Worm (Caenorhabditis elegans) whole organism, L4 larva: ENCODE measurements around the gene R07E5.15.

Experiments
- F26F4.8 ChIP-seq: fragments of 200-800 bp; sonication (Bioruptor generic); conservative IDR thresholded peaks from 2 replicates; pipeline ENCODE4 v1.3.6; 2022; ENCODE audit warnings: missing genetic modification characterization, missing compliant biosample characterization
- F37D6.2 ChIP-seq: sonication (generic microtip); optimal IDR thresholded peaks from 2 replicates; lab custom pipeline; 2016; ENCODE audit warnings: mild to moderate bottlenecking, missing genetic modification characterization, missing compliant biosample characterization
- T26A8.4 ChIP-seq: fragments of 200-800 bp; sonication (Bioruptor generic); IDR thresholded peaks from 2 replicates; pipeline ENCODE4 v1.3.6; 2022; ENCODE audit warnings: missing genetic modification characterization, missing compliant biosample characterization
- Y48G9A.11 ChIP-seq: fragments of 200-800 bp; sonication (Bioruptor generic); IDR thresholded peaks from 2 replicates; pipeline ENCODE4 v1.3.6; 2022; ENCODE audit warnings: missing genetic modification reagents, missing genetic modification characterization, missing compliant biosample characterization
- ZK337.2 ChIP-seq: fragments of 200-800 bp; sonication (Bioruptor generic); IDR thresholded peaks from 2 replicates; pipeline ENCODE4 v1.3.6; 2022; ENCODE audit warnings: missing genetic modification reagents, missing genetic modification characterization, missing compliant biosample characterization
- aha-1 ChIP-seq: fragments of 150-350 bp; peaks from one replicate; lab custom pipeline; 2014; ENCODE audit warnings: missing biosample characterization, missing genetic modification characterization
- attf-4 ChIP-seq: sonication (generic microtip); optimal IDR thresholded peaks from 3 replicates; lab custom pipeline; 2017; ENCODE audit warnings: missing biosample characterization, missing genetic modification characterization
- ceh-20 ChIP-seq: fragments of 200-800 bp; sonication (Bioruptor generic); IDR thresholded peaks from 2 replicates; pipeline ENCODE4 v1.3.6; 2022; ENCODE audit warnings: missing genetic modification reagents, missing genetic modification characterization, missing compliant biosample characterization
- duxl-1 ChIP-seq: sonication (generic microtip); optimal IDR thresholded peaks from 2 replicates; lab custom pipeline; 2016; ENCODE audit warnings: mild to moderate bottlenecking, missing genetic modification characterization, moderate library complexity, missing compliant biosample characterization; ENCODE audit not compliant: poor library complexity
- dve-1 ChIP-seq: sonication (generic microtip); optimal IDR thresholded peaks from 2 replicates; lab custom pipeline; 2017; ENCODE audit warnings: antibody characterized with exemption, mild to moderate bottlenecking, missing genetic modification characterization, missing compliant biosample characterization; ENCODE audit not compliant: insufficient read depth
- egl-27 ChIP-seq: sonication (generic microtip); optimal IDR thresholded peaks from 3 replicates; lab custom pipeline; 2017; ENCODE audit warnings: missing biosample characterization, missing genetic modification reagents, missing genetic modification characterization
- fkh-10 ChIP-seq: fragments of 150-350 bp; optimal IDR thresholded peaks from 2 replicates; lab custom pipeline; 2014; ENCODE audit warnings: missing biosample characterization, missing genetic modification reagents, missing genetic modification characterization
- hlh-11 ChIP-seq: fragments of 200-800 bp; sonication (Bioruptor generic); optimal IDR thresholded peaks from 2 replicates; lab custom pipeline; 2018; ENCODE audit warnings: mild to moderate bottlenecking, missing genetic modification characterization, missing compliant biosample characterization
- hlh-30 ChIP-seq: sonication (generic microtip); optimal IDR thresholded peaks from 2 replicates; lab custom pipeline; 2017; ENCODE audit warnings: antibody characterized with exemption, mild to moderate bottlenecking, missing genetic modification characterization, missing compliant biosample characterization; ENCODE audit not compliant: insufficient read depth
- lin-15B ChIP-seq: fragments of 150-350 bp; sonication (generic microtip); optimal IDR thresholded peaks from 3 replicates; lab custom pipeline; 2014; ENCODE audit warnings: missing biosample characterization, missing genetic modification characterization
- lir-3 ChIP-seq: sonication (generic microtip); optimal IDR thresholded peaks from 2 replicates; lab custom pipeline; 2016; ENCODE audit warnings: mild to moderate bottlenecking, missing genetic modification characterization, missing compliant biosample characterization
- madf-9 ChIP-seq: fragments of 200-800 bp; sonication (Bioruptor generic); conservative IDR thresholded peaks from 2 replicates; pipeline ENCODE4 v1.3.6; 2022; ENCODE audit warnings: missing genetic modification reagents, missing genetic modification characterization, missing compliant biosample characterization
- mxl-3 ChIP-seq: fragments of 200-800 bp; sonication (Bioruptor generic); optimal IDR thresholded peaks from 2 replicates; lab custom pipeline; 2018; ENCODE audit warnings: mild to moderate bottlenecking, missing genetic modification characterization, missing compliant biosample characterization
- nhr-25 ChIP-seq: sonication (generic microtip); optimal IDR thresholded peaks from 2 replicates; lab custom pipeline; 2017; ENCODE audit warnings: missing genetic modification characterization, mild to moderate bottlenecking, missing compliant biosample characterization, antibody characterized with exemption, moderate library complexity, borderline replicate concordance; ENCODE audit not compliant: insufficient read depth
- nhr-28 ChIP-seq: fragments of 150-350 bp; optimal IDR thresholded peaks from 2 replicates; lab custom pipeline; 2014; ENCODE audit warnings: missing biosample characterization, missing genetic modification characterization
- nhr-76 ChIP-seq: fragments of 150-350 bp; optimal IDR thresholded peaks from 2 replicates; lab custom pipeline; 2014; ENCODE audit warnings: missing biosample characterization, missing genetic modification characterization
- nhr-77 ChIP-seq: fragments of 150-350 bp; optimal IDR thresholded peaks from 2 replicates; lab custom pipeline; 2014; ENCODE audit warnings: missing biosample characterization, missing genetic modification characterization
- pha-4 ChIP-seq, 2 experiments: fragments of 150-350 bp in 1 of 2; fragments of 200-800 bp in 1 of 2; sonication (Bioruptor generic) in 1 of 2; IDR thresholded peaks in 1 of 2; optimal IDR thresholded peaks in 1 of 2; 2 replicates each; pipeline versions ENCODE4 v1.3.6 to Lab custom; 2014 to 2022; ENCODE audit warnings: missing genetic modification characterization in 2 of 2, missing genetic modification reagents in 2 of 2, missing biosample characterization in 1 of 2, missing compliant biosample characterization in 1 of 2
- pqm-1 ChIP-seq: sonication (generic microtip); optimal IDR thresholded peaks from 2 replicates; lab custom pipeline; 2017; ENCODE audit warnings: missing biosample characterization, missing genetic modification characterization
- set-16 ChIP-seq: fragments of 200-800 bp; sonication (Bioruptor generic); IDR thresholded peaks from 2 replicates; pipeline ENCODE4 v1.3.6; 2022; ENCODE audit warnings: missing genetic modification reagents, missing genetic modification characterization, missing compliant biosample characterization
- skn-1 ChIP-seq: fragments of 150-350 bp; optimal IDR thresholded peaks from 2 replicates; lab custom pipeline; 2014; ENCODE audit warnings: missing biosample characterization, missing genetic modification characterization
- snpc-1.2 ChIP-seq: fragments of 200-800 bp; sonication (Bioruptor generic); IDR thresholded peaks from 2 replicates; pipeline ENCODE4 v1.3.6; 2022; ENCODE audit warnings: missing genetic modification reagents, missing genetic modification characterization, missing compliant biosample characterization
- snpc-4 ChIP-seq: fragments of 150-350 bp; optimal IDR thresholded peaks from 2 replicates; lab custom pipeline; 2014; ENCODE audit warnings: missing biosample characterization, missing genetic modification characterization
- unc-39 ChIP-seq: sonication (generic microtip); optimal IDR thresholded peaks from 2 replicates; lab custom pipeline; 2017; ENCODE audit warnings: missing biosample characterization, missing genetic modification characterization
- unc-62 ChIP-seq, 3 experiments: fragments of 150-350 bp in 1 of 3; sonication (generic microtip); optimal IDR thresholded peaks in 2 of 3; peaks in 1 of 3; 1 replicate in 1 of 3; 2 replicates in 2 of 3; lab custom pipeline; 2014 to 2017; ENCODE audit warnings: missing biosample characterization in 3 of 3, missing genetic modification characterization in 3 of 3, missing genetic modification reagents in 3 of 3, missing genotype in 1 of 3
- zfp-3 ChIP-seq: fragments of 200-800 bp; sonication (Bioruptor generic); conservative IDR thresholded peaks from 2 replicates; pipeline ENCODE4 v1.3.6; 2022; ENCODE audit warnings: missing genetic modification reagents, missing genetic modification characterization, missing compliant biosample characterization
- zip-11 ChIP-seq: fragments of 200-800 bp; sonication (Bioruptor generic); IDR thresholded peaks from 2 replicates; pipeline ENCODE4 v1.3.6; 2022; ENCODE audit warnings: missing genetic modification characterization, missing compliant biosample characterization
- zip-2 ChIP-seq: fragments of 150-350 bp; optimal IDR thresholded peaks from 2 replicates; lab custom pipeline; 2014; ENCODE audit warnings: missing biosample characterization, missing genetic modification characterization
- ztf-11 ChIP-seq: fragments of 150-350 bp; optimal IDR thresholded peaks from 2 replicates; lab custom pipeline; 2014; ENCODE audit warnings: missing biosample characterization, missing genetic modification characterization

R07E5.15 gene

DNA sequence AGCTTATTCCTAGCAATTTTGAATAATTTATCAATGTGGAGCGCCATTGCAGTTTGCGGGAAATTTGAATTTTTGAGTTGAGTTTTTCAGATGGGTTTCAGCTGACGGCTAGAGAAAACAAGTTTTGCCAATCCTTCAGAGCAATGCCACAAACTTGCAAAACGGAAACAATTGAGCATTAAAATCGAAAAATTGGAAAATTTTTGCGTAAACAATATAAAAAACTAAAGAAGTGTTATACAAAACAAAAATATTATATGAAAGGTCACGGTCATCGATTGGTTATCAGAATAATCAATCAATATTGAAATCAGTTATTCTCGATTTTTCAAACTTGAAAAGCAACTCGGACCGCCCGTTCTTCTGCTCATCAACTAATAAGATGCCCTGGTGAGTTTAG lies at the start of gene R07E5.15:
TSS of gene R07E5.15 (plus strand) at position 301 of the 400 bp plus-strand sequence.
- no peak for TF ChIP-seq snpc-4 (tag; lab: Kevin White, UChicago)
- no peak for TF ChIP-seq zip-11 (GFP tag; lab: Robert Waterston, UW)
- TF ChIP-seq ceh-20 (GFP tag; lab: Robert Waterston, UW): no peak
- TF ChIP-seq hlh-11: no peak
- no peak for TF ChIP-seq F37D6.2 (tag; lab: Kevin White, UChicago)
- no peak for TF ChIP-seq nhr-25
- TF ChIP-seq duxl-1 (tag; lab: Kevin White, UChicago): no peak
- TF ChIP-seq madf-9 (GFP tag; lab: Robert Waterston, UW): no peak
- no peak for TF ChIP-seq ztf-11 (tag; lab: Kevin White, UChicago)
- no peak for TF ChIP-seq lir-3 (tag; lab: Kevin White, UChicago)
- TF ChIP-seq fkh-10 (GFP tag; lab: Kevin White, UChicago): no peak
- no peak for TF ChIP-seq dve-1 (tag; lab: Kevin White, UChicago)
- no peak for TF ChIP-seq skn-1 (tag; lab: Kevin White, UChicago)
- no peak for TF ChIP-seq ZK337.2

DNA sequence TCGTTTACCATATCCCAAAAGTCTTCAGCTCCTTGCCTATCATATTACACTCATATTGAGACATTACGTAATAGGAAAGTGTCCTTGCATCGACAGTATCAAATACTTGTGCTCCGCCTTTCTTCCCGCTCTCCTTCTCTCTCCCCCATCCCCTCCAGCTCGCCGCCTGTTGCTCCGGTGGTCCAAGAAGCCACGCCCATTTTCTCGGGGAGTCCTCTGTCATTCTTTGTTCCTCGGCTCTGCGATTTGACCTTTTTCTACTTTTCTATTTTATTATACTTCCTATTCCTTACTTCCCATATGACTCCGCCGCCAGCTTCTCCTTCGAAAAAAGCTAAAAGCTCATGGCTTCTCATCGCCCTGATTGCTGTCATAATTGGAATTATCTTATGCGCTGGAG lies 44.9 kb upstream of the R07E5.15 start, which contains the start of gene mnp-1:
TSS of gene mnp-1 (plus strand) at position 211 of the 400 bp plus-strand sequence.
- TF ChIP-seq attf-4 (no peak), nhr-76 (tag; lab: Kevin White, UChicago) (no peak), zip-2 (tag; lab: Kevin White, UChicago) (no peak), set-16 (GFP tag; lab: Robert Waterston, UW) (peak; percentile 65)

DNA sequence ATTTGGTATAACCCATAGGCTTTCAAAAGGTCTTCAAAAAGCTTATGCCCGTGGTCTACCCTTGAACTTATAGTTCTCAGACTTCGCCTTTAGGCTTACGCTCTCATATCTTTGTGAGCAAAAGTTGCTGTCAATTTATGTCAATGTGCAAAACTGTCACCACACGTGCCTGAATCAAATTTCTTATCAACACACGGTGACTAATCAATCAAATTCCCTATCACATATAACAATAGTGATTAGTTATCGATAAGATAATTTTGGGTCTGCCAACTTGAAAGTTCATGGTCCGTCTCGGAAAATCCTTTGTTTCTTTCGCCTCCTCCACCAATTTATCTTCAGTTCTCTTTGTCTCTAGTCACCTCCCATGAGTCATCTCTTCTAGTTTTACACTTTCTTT lies 43.8 kb upstream of the R07E5.15 start:
- peak; percentile 72 for TF ChIP-seq pqm-1 (tag; lab: Kevin White, UChicago)
- no peak for TF ChIP-seq unc-39 (tag; lab: Kevin White, UChicago)
- TF ChIP-seq mxl-3 (GFP tag; lab: Kevin White, UChicago): peak; percentile 14

DNA sequence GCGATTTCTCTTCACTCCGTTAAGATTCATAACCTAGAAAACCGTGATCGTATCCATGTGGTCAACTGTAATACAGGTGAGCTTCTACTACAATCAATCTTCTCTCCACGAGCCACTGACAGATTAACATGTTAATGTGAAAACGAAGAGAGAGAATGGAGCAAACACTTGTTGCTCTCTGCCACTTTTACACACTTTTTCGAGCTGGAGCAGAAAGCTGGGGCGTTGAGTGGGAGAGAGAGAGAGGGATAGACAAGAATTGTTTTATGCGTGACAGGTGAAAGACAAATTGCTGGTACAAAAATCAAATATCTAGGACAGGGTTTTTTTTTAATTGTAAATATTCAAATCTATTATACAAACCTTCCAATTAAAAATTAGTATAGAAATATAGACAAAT lies 42.9 kb upstream of the R07E5.15 start:
- TF ChIP-seq F26F4.8 (GFP tag; lab: Robert Waterston, UW): no peak
- no peak for TF ChIP-seq dve-1 (tag; lab: Kevin White, UChicago)
- TF ChIP-seq snpc-1.2 (GFP tag; lab: Robert Waterston, UW): no peak
- no peak for TF ChIP-seq hlh-30 (tag; lab: Kevin White, UChicago)
- TF ChIP-seq egl-27 (tag; lab: Kevin White, UChicago): no peak
- TF ChIP-seq T26A8.4: no peak
- TF ChIP-seq pha-4 (GFP tag; IDR thresholded peaks at IDR 0.05; lab: Robert Waterston, UW): no peak
- TF ChIP-seq pha-4 (tag; optimal IDR thresholded peaks at IDR 0.05; lab: Kevin White, UChicago): no peak
- TF ChIP-seq F37D6.2 (tag; lab: Kevin White, UChicago): no peak
- TF ChIP-seq nhr-28 (tag; lab: Kevin White, UChicago): no peak
- TF ChIP-seq Y48G9A.11 (GFP tag; lab: Robert Waterston, UW): no peak
- TF ChIP-seq zfp-3 (GFP tag; lab: Robert Waterston, UW): no peak
- no peak for TF ChIP-seq lin-15B

DNA sequence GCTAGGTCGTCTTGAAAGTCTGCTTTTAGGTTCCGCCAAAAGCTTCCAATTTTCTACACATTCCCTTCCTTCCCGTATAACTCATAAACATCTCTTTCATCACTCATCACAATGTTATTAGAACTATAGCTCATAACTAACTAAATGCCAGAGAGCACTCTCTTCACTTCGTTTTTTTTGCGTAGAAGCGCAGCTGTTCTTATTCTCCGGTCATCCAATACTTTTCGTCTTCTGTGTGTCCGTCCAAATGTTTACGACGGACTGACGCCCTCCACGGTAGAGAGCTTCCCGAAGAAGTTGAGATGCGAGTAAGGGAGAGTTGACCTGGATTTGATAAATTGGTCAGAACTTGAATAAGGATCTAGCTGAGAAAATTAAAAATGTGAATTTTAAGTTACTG lies 42.0 kb upstream of the R07E5.15 start:
- TF ChIP-seq aha-1 (tag; lab: Kevin White, UChicago): peak; percentile 70
- no peak for TF ChIP-seq hlh-30 (tag; lab: Kevin White, UChicago)
- TF ChIP-seq nhr-77 (tag; lab: Kevin White, UChicago): no peak
- peak in 1 of 2 experiments; percentile 42 for TF ChIP-seq unc-62 (GFP tag; optimal IDR thresholded peaks at IDR 0.05 in 1 of 2; lab: Kevin White, UChicago)
- no peak for TF ChIP-seq unc-62 (tag; optimal IDR thresholded peaks at IDR 0.05; lab: Kevin White, UChicago)
